Worm (Caenorhabditis elegans) whole organism, early embryonic: ENCODE measurements around the gene W09C2.7.

Source experiments
- B0310.2 ChIP-seq: sonication (generic microtip); optimal IDR thresholded peaks from 2 replicates; lab custom pipeline; 2016; ENCODE audit warnings: mild to moderate bottlenecking, missing genetic modification characterization, missing compliant biosample characterization
- F13C5.2 ChIP-seq: sonication (generic microtip); optimal IDR thresholded peaks from 2 replicates; lab custom pipeline; 2017; ENCODE audit warnings: mild to moderate bottlenecking, missing genetic modification characterization, inconsistent platforms, missing compliant biosample characterization
- ama-1 ChIP-seq: fragments of 150-350 bp; optimal IDR thresholded peaks from 2 replicates; lab custom pipeline; 2014
- ceh-36 ChIP-seq: sonication (generic microtip); optimal IDR thresholded peaks from 2 replicates; lab custom pipeline; 2016; ENCODE audit warnings: missing genetic modification characterization, inconsistent platforms, missing compliant biosample characterization
- ets-7 ChIP-seq: sonication (generic microtip); optimal IDR thresholded peaks from 2 replicates; lab custom pipeline; 2016; ENCODE audit warnings: missing genotype, missing genetic modification characterization, missing compliant biosample characterization
- flt-1 ChIP-seq: fragments of 200-800 bp; sonication (Bioruptor generic); IDR thresholded peaks from 2 replicates; pipeline ENCODE4 v1.3.6; 2022; ENCODE audit warnings: missing genetic modification characterization, missing compliant biosample characterization
- hmbx-1 ChIP-seq: sonication (generic microtip); optimal IDR thresholded peaks from 2 replicates; lab custom pipeline; 2016; ENCODE audit warnings: mild to moderate bottlenecking, missing genetic modification characterization, missing compliant biosample characterization
- hmg-4 ChIP-seq: fragments of 200-800 bp; sonication (Bioruptor generic); optimal IDR thresholded peaks from 2 replicates; lab custom pipeline; 2018; ENCODE audit warnings: mild to moderate bottlenecking, missing genetic modification characterization, missing compliant biosample characterization
- hnd-1 ChIP-seq: sonication (generic microtip); optimal IDR thresholded peaks from 2 replicates; lab custom pipeline; 2016; ENCODE audit warnings: missing genetic modification characterization, missing compliant biosample characterization
- pes-1 ChIP-seq: fragments of 200-800 bp; sonication (Bioruptor generic); IDR thresholded peaks from 2 replicates; pipeline ENCODE4 v1.3.6; 2022; ENCODE audit warnings: missing genetic modification reagents, missing genetic modification characterization, missing compliant biosample characterization
- scrt-1 ChIP-seq: fragments of 200-800 bp; sonication (Bioruptor generic); IDR thresholded peaks from 2 replicates; pipeline ENCODE4 v1.3.6; 2022; ENCODE audit warnings: missing genetic modification characterization, missing compliant biosample characterization
- tbx-11 ChIP-seq: fragments of 200-800 bp; sonication (Bioruptor generic); IDR thresholded peaks from 2 replicates; pipeline ENCODE4 v1.3.6; 2022; ENCODE audit warnings: missing genetic modification characterization, missing compliant biosample characterization
- tbx-37 ChIP-seq: fragments of 200-800 bp; sonication (Bioruptor generic); conservative IDR thresholded peaks from 2 replicates; pipeline ENCODE4 v1.3.6; 2022; ENCODE audit warnings: missing genetic modification reagents, missing genetic modification characterization, missing compliant biosample characterization
- tra-4 ChIP-seq: sonication (generic microtip); optimal IDR thresholded peaks from 2 replicates; lab custom pipeline; 2017; ENCODE audit warnings: missing genetic modification characterization, missing compliant biosample characterization

ce11 chrIV:9607945-9608344 is 14.2 kb downstream of the W09C2.7 start:
- TF ChIP-seq tbx-11, result no peak
- no peak for TF ChIP-seq scrt-1 (GFP tag; lab: Robert Waterston, UW)
- TF ChIP-seq hmg-4 (GFP tag; lab: Kevin White, UChicago), result no peak
- TF ChIP-seq ama-1 (lab: Kevin White, UChicago), result no peak
- TF ChIP-seq flt-1 (GFP tag; lab: Robert Waterston, UW), result no peak
- no peak for TF ChIP-seq B0310.2 (tag; lab: Kevin White, UChicago)
- TF ChIP-seq tra-4 (tag; lab: Kevin White, UChicago), result no peak
- no peak for TF ChIP-seq F13C5.2 (tag; lab: Kevin White, UChicago)
- no peak for TF ChIP-seq ets-7
- no peak for TF ChIP-seq hnd-1 (tag; lab: Kevin White, UChicago)
- TF ChIP-seq pes-1 (GFP tag; lab: Robert Waterston, UW), result no peak
- TF ChIP-seq tbx-37, result no peak
- TF ChIP-seq ceh-36 (tag; lab: Kevin White, UChicago), result no peak
- no peak for TF ChIP-seq hmbx-1 (tag; lab: Kevin White, UChicago)
